Worm (Caenorhabditis elegans): Measurements from ENCODE around the gene alh-8.

Gene alh-8

ce11 chrII:11720819-11721218 lies 8.0 kb upstream of the alh-8 start:
- no peak for TF ChIP-seq tab-1 (GFP tag; IDR thresholded peaks at IDR 0.05)

ce11 chrII:11721604-11722003 lies 7.3 kb upstream of the alh-8 start:
- TF ChIP-seq ref-1 (GFP tag; conservative IDR thresholded peaks at IDR 0.05), result no peak
- 0 out of 2 replicates have a peak, but pooled peaks have one; percentile 24 for TF ChIP-seq tab-1 (GFP tag; IDR thresholded peaks at IDR 0.05)

- TF ChIP-seq ref-1 (GFP tag; conservative IDR thresholded peaks at IDR 0.05) (no peak), T22C8.4 (GFP tag; IDR thresholded peaks at IDR 0.05) (no peak), ztf-23 (GFP tag; IDR thresholded peaks at IDR 0.05) (no peak), klf-2 (GFP tag; conservative IDR thresholded peaks at IDR 0.05) (no peak)
Observed at ce11 chrII:11722164-11722563, 6.7 kb upstream of the alh-8 start.

ce11 chrII:11723904-11724303 lies 5.0 kb upstream of the alh-8 start, which contains the start of gene ldh-1:
TSS of gene ldh-1 (plus strand) at chrII:11724204.
- TF ChIP-seq cog-1 (tag; optimal IDR thresholded peaks at IDR 0.05) (no peak), flt-1 (GFP tag; IDR thresholded peaks at IDR 0.05) (no peak), klf-2 (GFP tag; conservative IDR thresholded peaks at IDR 0.05) (no peak), med-1 (GFP tag; optimal IDR thresholded peaks at IDR 0.05; ENCODE audit: insufficient read depth) (no peak), T22C8.4 (GFP tag; IDR thresholded peaks at IDR 0.05) (no peak), ref-1 (GFP tag; conservative IDR thresholded peaks at IDR 0.05) (no peak), ztf-29 (GFP tag; IDR thresholded peaks at IDR 0.05) (no peak), ztf-23 (GFP tag; IDR thresholded peaks at IDR 0.05) (no peak), tab-1 (GFP tag; IDR thresholded peaks at IDR 0.05) (no peak)

- no peak for TF ChIP-seq tab-1 (GFP tag; IDR thresholded peaks at IDR 0.05)
- TF ChIP-seq T22C8.4 (GFP tag; IDR thresholded peaks at IDR 0.05), result no peak
- TF ChIP-seq flt-1 (GFP tag; IDR thresholded peaks at IDR 0.05), result no peak
- TF ChIP-seq med-1 (GFP tag; optimal IDR thresholded peaks at IDR 0.05; ENCODE audit: insufficient read depth), result no peak
- no peak for TF ChIP-seq ztf-29 (GFP tag; IDR thresholded peaks at IDR 0.05)
- no peak for TF ChIP-seq cog-1 (tag; optimal IDR thresholded peaks at IDR 0.05)
- TF ChIP-seq ref-1 (GFP tag; conservative IDR thresholded peaks at IDR 0.05), result no peak
- TF ChIP-seq klf-2 (GFP tag; conservative IDR thresholded peaks at IDR 0.05), result no peak
- no peak for TF ChIP-seq ztf-23 (GFP tag; IDR thresholded peaks at IDR 0.05)
Observed at ce11 chrII:11724362-11724761, 4.5 kb upstream of the alh-8 start.

ce11 chrII:11725615-11726014 lies 3.2 kb upstream of the alh-8 start:
- no peak for TF ChIP-seq ztf-23 (GFP tag; IDR thresholded peaks at IDR 0.05)
- TF ChIP-seq cog-1 (tag; optimal IDR thresholded peaks at IDR 0.05), result no peak
- TF ChIP-seq T22C8.4 (GFP tag; IDR thresholded peaks at IDR 0.05), result no peak
- no peak for TF ChIP-seq ref-1 (GFP tag; conservative IDR thresholded peaks at IDR 0.05)
- no peak for TF ChIP-seq flt-1 (GFP tag; IDR thresholded peaks at IDR 0.05)
- no peak for TF ChIP-seq med-1 (GFP tag; optimal IDR thresholded peaks at IDR 0.05; ENCODE audit: insufficient read depth)
- no peak for TF ChIP-seq tab-1 (GFP tag; IDR thresholded peaks at IDR 0.05)
- no peak for TF ChIP-seq klf-2 (GFP tag; conservative IDR thresholded peaks at IDR 0.05)
- no peak for TF ChIP-seq ztf-29 (GFP tag; IDR thresholded peaks at IDR 0.05)

ce11 chrII:11726470-11727106 lies 2.3 kb upstream of the alh-8 start, which contains the start of gene F13D12.5:
TSS of gene F13D12.5 (plus strand) at chrII:11726814.
- TF ChIP-seq T22C8.4 (GFP tag; IDR thresholded peaks at IDR 0.05), result no peak

- TF ChIP-seq flt-1 (GFP tag; IDR thresholded peaks at IDR 0.05) (no peak), ztf-23 (GFP tag; IDR thresholded peaks at IDR 0.05) (no peak), ref-1 (GFP tag; conservative IDR thresholded peaks at IDR 0.05) (no peak), klf-2 (GFP tag; conservative IDR thresholded peaks at IDR 0.05) (no peak), med-1 (GFP tag; optimal IDR thresholded peaks at IDR 0.05; ENCODE audit: insufficient read depth) (no peak), T22C8.4 (GFP tag; IDR thresholded peaks at IDR 0.05) (no peak), tab-1 (GFP tag; IDR thresholded peaks at IDR 0.05) (no peak), ztf-29 (GFP tag; IDR thresholded peaks at IDR 0.05) (no peak), cog-1 (tag; optimal IDR thresholded peaks at IDR 0.05) (no peak)
Observed at ce11 chrII:11727438-11727837, 1.4 kb upstream of the alh-8 start.

ce11 chrII:11729757-11730535 lies 1.1 kb downstream of the alh-8 start:
- TF ChIP-seq T22C8.4 (GFP tag; IDR thresholded peaks at IDR 0.05), result no peak
- TF ChIP-seq ztf-29 (GFP tag; IDR thresholded peaks at IDR 0.05), result no peak
- no peak for TF ChIP-seq cog-1 (tag; optimal IDR thresholded peaks at IDR 0.05)
- TF ChIP-seq klf-2 (GFP tag; conservative IDR thresholded peaks at IDR 0.05), result no peak
- no peak for TF ChIP-seq tab-1 (GFP tag; IDR thresholded peaks at IDR 0.05)
- no peak for TF ChIP-seq med-1 (GFP tag; optimal IDR thresholded peaks at IDR 0.05; ENCODE audit: insufficient read depth)
- TF ChIP-seq ztf-23 (GFP tag; IDR thresholded peaks at IDR 0.05), result no peak
- no peak for TF ChIP-seq ref-1 (GFP tag; conservative IDR thresholded peaks at IDR 0.05)

ce11 chrII:11731174-11731724 lies 2.4 kb downstream of the alh-8 start:
- TF ChIP-seq klf-2 (GFP tag; conservative IDR thresholded peaks at IDR 0.05) (no peak), ref-1 (GFP tag; conservative IDR thresholded peaks at IDR 0.05) (no peak), ztf-29 (GFP tag; IDR thresholded peaks at IDR 0.05) (no peak)
